Fruit fly (Drosophila melanogaster): Measurements from ENCODE around the gene CG15042.

Gene CG15042

dm6 chrX:18506639-18507528 lies 21.2 kb downstream of the CG15042 start (continued):
- TF ChIP-seq prd (optimal IDR thresholded peaks at IDR 0.05) (no peak), prd (GFP tag; IDR thresholded peaks at IDR 0.05) (peak; percentile 81), sim (GFP tag; IDR thresholded peaks at IDR 0.05) (peak; percentile 55), CG13424 (tag; optimal IDR thresholded peaks at IDR 0.05) (peak; percentile 53), wdn (GFP tag; IDR thresholded peaks at IDR 0.05) (peak; percentile 69), CG15269 (tag; optimal IDR thresholded peaks at IDR 0.05) (peak; percentile 65), lmd (GFP tag; IDR thresholded peaks at IDR 0.05) (peak; percentile 71), CG15011 (GFP tag; optimal IDR thresholded peaks at IDR 0.05) (no peak), CG6765 (GFP tag; optimal IDR thresholded peaks at IDR 0.05) (peak; percentile 67), ftz-f1 (GFP tag; optimal IDR thresholded peaks at IDR 0.05) (no peak), Atf3 (GFP tag; optimal IDR thresholded peaks at IDR 0.05) (peak; percentile 33), Eip74EF (GFP tag; optimal IDR thresholded peaks at IDR 0.05) (peak in 1 of 2 experiments; percentile 58), Bteb2 (GFP tag; optimal IDR thresholded peaks at IDR 0.05) (peak; percentile 68), Dad (GFP tag; optimal IDR thresholded peaks at IDR 0.05) (peak; percentile 44), CG12391 (tag; optimal IDR thresholded peaks at IDR 0.05) (peak; percentile 78), aop (GFP tag; IDR thresholded peaks at IDR 0.05) (peak; percentile 34; the same call in 1 of the 2 replicates), Awh (GFP tag; IDR thresholded peaks at IDR 0.05) (peak; percentile 90), CG2875 (GFP tag; optimal IDR thresholded peaks at IDR 0.05) (peak; percentile 61), hb (GFP tag; IDR thresholded peaks at IDR 0.05; ENCODE audit: partially characterized antibody) (no peak), NK7.1 (GFP tag; optimal IDR thresholded peaks at IDR 0.05) (peak; percentile 75), ttk (GFP tag; IDR thresholded peaks at IDR 0.05) (peak; percentile 68), CG7271 (tag; optimal IDR thresholded peaks at IDR 0.05) (no peak), CG7786 (GFP tag; optimal IDR thresholded peaks at IDR 0.05) (peak; percentile 83), cg (GFP tag; optimal IDR thresholded peaks at IDR 0.05) (peak; percentile 83), sna (GFP tag; IDR thresholded peaks at IDR 0.05; ENCODE audit: partially characterized antibody) (no peak), CG30431 (GFP tag; optimal IDR thresholded peaks at IDR 0.05) (peak; percentile 60), luna (GFP tag; optimal IDR thresholded peaks at IDR 0.05) (no peak), CG9609 (GFP tag; optimal IDR thresholded peaks at IDR 0.05) (peak; percentile 60), disco-r (GFP tag; optimal IDR thresholded peaks at IDR 0.05) (peak; percentile 77), Ets65A (GFP tag) (peak; percentile 89), sc (optimal IDR thresholded peaks at IDR 0.05) (no peak), sc (GFP tag; optimal IDR thresholded peaks at IDR 0.05) (peak; percentile 41), nerfin-1 (tag; optimal IDR thresholded peaks at IDR 0.05) (peak; percentile 10), tup (GFP tag; optimal IDR thresholded peaks at IDR 0.05) (peak; percentile 16), toy (GFP tag; IDR thresholded peaks at IDR 0.05) (0 out of 2 replicates have a peak, but pooled peaks have one; percentile 15), oc (tag; optimal IDR thresholded peaks at IDR 0.05) (peak; percentile 5), exex (tag; optimal IDR thresholded peaks at IDR 0.05) (no peak), Dref (GFP tag; IDR thresholded peaks at IDR 0.05) (no peak), psq (GFP tag; optimal IDR thresholded peaks at IDR 0.05) (peak; percentile 14), Kr (GFP tag; optimal IDR thresholded peaks at IDR 0.05) (no peak), CG10274 (GFP tag; optimal IDR thresholded peaks at IDR 0.05) (peak; percentile 26), CG10209 (GFP tag; optimal IDR thresholded peaks at IDR 0.05) (peak; percentile 81), hbn (GFP tag; IDR thresholded peaks at IDR 0.05; ENCODE audit: partially characterized antibody) (no peak), CG10654 (GFP tag; optimal IDR thresholded peaks at IDR 0.05) (peak; percentile 81), CG1792 (GFP tag; optimal IDR thresholded peaks at IDR 0.05) (peak; percentile 75), CG12219 (GFP tag; optimal IDR thresholded peaks at IDR 0.05) (peak; percentile 73), salm (tag; optimal IDR thresholded peaks at IDR 0.05) (peak; percentile 41), CG10979 (tag; optimal IDR thresholded peaks at IDR 0.05) (peak; percentile 79), nau (GFP tag; optimal IDR thresholded peaks at IDR 0.05) (peak; percentile 75)
